Worm (Caenorhabditis elegans) whole organism, L3 larva: ENCODE measurements around the gene Y57A10C.8.
A peak's percentile ranks its signal among the peaks of the same experiment; 100 is the strongest.

Source experiments
- egl-5 ChIP-seq: fragments of 150-350 bp; optimal IDR thresholded peaks from 2 replicates; lab custom pipeline; 2017; ENCODE audit warnings: missing biosample characterization, missing genetic modification reagents, missing genetic modification characterization, inconsistent platforms
- lin-39 ChIP-seq: fragments of 150-350 bp; optimal IDR thresholded peaks from 2 replicates; lab custom pipeline; 2018; ENCODE audit warnings: missing biosample characterization, missing genetic modification reagents, missing genetic modification characterization
- nfya-1 ChIP-seq: sonication (generic microtip); optimal IDR thresholded peaks from 2 replicates; lab custom pipeline; 2017; ENCODE audit warnings: missing genetic modification characterization, mild to moderate bottlenecking, missing compliant biosample characterization, antibody characterized with exemption, moderate library complexity; ENCODE audit not compliant: insufficient read depth
- pha-4 ChIP-seq: fragments of 150-350 bp; optimal IDR thresholded peaks from 2 replicates; lab custom pipeline; 2014; ENCODE audit warnings: missing biosample characterization, missing genetic modification reagents, missing genetic modification characterization
- skn-1 ChIP-seq: fragments of 150-350 bp; optimal IDR thresholded peaks from 2 replicates; lab custom pipeline; 2014; ENCODE audit warnings: missing biosample characterization, missing genetic modification characterization

Gene Y57A10C.8

ce11 chrII:12378793-12379192 is 50.9 kb downstream of the Y57A10C.8 start:
- TF ChIP-seq egl-5 (tag; lab: Kevin White, UChicago) = peak; percentile 79
- no peak for TF ChIP-seq skn-1 (tag; lab: Kevin White, UChicago)
- peak; percentile 77 for TF ChIP-seq pha-4 (tag; lab: Kevin White, UChicago)
- peak; percentile 5 for TF ChIP-seq nfya-1 (tag; lab: Kevin White, UChicago)
- TF ChIP-seq lin-39 (tag; lab: Kevin White, UChicago) = peak; percentile 52
